Fruit fly (Drosophila melanogaster) whole organism: ENCODE data around the gene kibra.

Experiments
- CG8478 ChIP-seq: fragments of >200 bp; optimal IDR thresholded peaks from 2 replicates; lab custom pipeline; 2018; ENCODE audit warnings: inconsistent platforms
- Dll ChIP-seq: fragments of >200 bp; optimal IDR thresholded peaks from 2 replicates; lab custom pipeline; 2017
- EcR ChIP-seq, 2 experiments: fragments of >200 bp; optimal IDR thresholded peaks; 2 replicates each; lab custom pipeline; 2017; ENCODE audit warnings: missing biosample characterization in 2 of 2, missing genetic modification characterization in 2 of 2, missing genetic modification reagents in 2 of 2
- pan ChIP-seq: fragments of >200 bp; optimal IDR thresholded peaks from 2 replicates; lab custom pipeline; 2017
- psq ChIP-seq: fragments of >200 bp; optimal IDR thresholded peaks from 2 replicates; lab custom pipeline; 2017
- usp ChIP-seq: fragments of >200 bp; optimal IDR thresholded peaks from 2 replicates; lab custom pipeline; 2017; ENCODE audit warnings: missing biosample characterization, missing genetic modification characterization, mixed read lengths

dm6 chr3R:14744339-14745129 lies 20.5 kb upstream of the kibra start:
- TF ChIP-seq psq (lab: Kevin White, UChicago) (no peak), Dll (no peak), CG8478 (no peak), usp (no peak), EcR (GFP tag; optimal IDR thresholded peaks at IDR 0.05; lab: Kevin White, UChicago) (no peak), pan (no peak)
